Worm (Caenorhabditis elegans): Measurements from ENCODE around the gene rpl-36.

The rpl-36 gene

DNA sequence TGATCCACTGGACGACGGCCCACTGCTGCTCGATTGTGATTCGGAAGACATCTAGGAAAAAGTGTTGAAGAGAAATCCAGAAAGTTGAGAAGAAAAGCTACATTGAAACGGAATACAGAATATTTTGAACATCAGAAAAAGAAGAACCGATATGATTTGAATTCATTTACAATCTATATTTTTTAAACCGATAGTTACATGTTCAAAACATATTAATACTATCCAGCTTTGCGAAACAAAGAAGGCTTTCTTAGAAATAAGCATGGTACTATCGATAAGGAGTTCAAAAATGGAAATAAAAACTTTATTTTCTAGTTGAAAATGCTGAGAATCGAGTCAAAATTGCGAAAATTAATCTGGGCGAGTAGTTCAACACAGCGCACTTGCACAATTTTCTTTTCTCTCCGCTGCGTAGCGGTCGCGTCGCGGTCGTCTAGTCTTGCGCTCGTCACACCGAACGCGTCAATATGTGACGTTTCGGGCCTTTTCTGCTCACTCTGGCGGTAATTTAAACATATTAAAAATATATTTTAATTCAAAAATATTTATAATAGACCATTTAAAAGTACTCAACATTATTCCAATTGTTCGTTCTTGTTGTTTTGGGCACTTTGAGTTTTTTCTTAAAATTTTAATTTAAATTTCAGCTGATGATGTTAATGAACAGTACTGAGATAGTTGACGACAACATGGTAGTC lies 17.8 kb upstream of the rpl-36 start, which contains the start of the genes syf-2 and K04G7.1 (continued):
- TF ChIP-seq lin-39 (tag; optimal IDR thresholded peaks at IDR 0.05) (peak; percentile 3), zag-1 (tag; optimal IDR thresholded peaks at IDR 0.05) (peak; percentile 66), elt-3 (tag; optimal IDR thresholded peaks at IDR 0.05) (no peak), unc-55 (GFP tag; optimal IDR thresholded peaks at IDR 0.05) (peak; percentile 98), egl-27 (tag; optimal IDR thresholded peaks at IDR 0.05) (peak; percentile 92), nhr-21 (tag; optimal IDR thresholded peaks at IDR 0.05) (peak; percentile 86), nhr-10 (tag; optimal IDR thresholded peaks at IDR 0.05) (no peak), alr-1 (tag; optimal IDR thresholded peaks at IDR 0.05) (no peak), nhr-12 (tag; optimal IDR thresholded peaks at IDR 0.05) (no peak), mab-5 (tag; optimal IDR thresholded peaks at IDR 0.05) (peak; percentile 79), mdl-1 (tag; optimal IDR thresholded peaks at IDR 0.05) (peak in 1 of 2 experiments; percentile 67), ceh-82 (tag; optimal IDR thresholded peaks at IDR 0.05) (no peak), nhr-129 (tag; optimal IDR thresholded peaks at IDR 0.05) (peak; percentile 82), aly-2 (tag; optimal IDR thresholded peaks at IDR 0.05) (no peak), fos-1 (tag; optimal IDR thresholded peaks at IDR 0.05) (peak; percentile 82), unc-62 (GFP tag; optimal IDR thresholded peaks at IDR 0.05) (no peak), nhr-237 (tag; optimal IDR thresholded peaks at IDR 0.05) (no peak), unc-39 (tag; optimal IDR thresholded peaks at IDR 0.05) (no peak), skn-1 (tag; optimal IDR thresholded peaks at IDR 0.05) (peak; percentile 19), nhr-11 (tag; optimal IDR thresholded peaks at IDR 0.05) (no peak), ztf-11 (tag; optimal IDR thresholded peaks at IDR 0.05) (no peak), crh-2 (tag; optimal IDR thresholded peaks at IDR 0.05) (peak; percentile 94), lin-11 (tag; optimal IDR thresholded peaks at IDR 0.05) (peak; percentile 87), nhr-25 (tag; optimal IDR thresholded peaks at IDR 0.05) (peak; percentile 89), nhr-23 (tag; optimal IDR thresholded peaks at IDR 0.05) (no peak), ama-1 (optimal IDR thresholded peaks at IDR 0.05) (no peak)

- TF ChIP-seq egl-27 (tag; optimal IDR thresholded peaks at IDR 0.05), result no peak
Measured at ce11 chrIII:7165276-7165675, 14.8 kb upstream of the rpl-36 start.

DNA sequence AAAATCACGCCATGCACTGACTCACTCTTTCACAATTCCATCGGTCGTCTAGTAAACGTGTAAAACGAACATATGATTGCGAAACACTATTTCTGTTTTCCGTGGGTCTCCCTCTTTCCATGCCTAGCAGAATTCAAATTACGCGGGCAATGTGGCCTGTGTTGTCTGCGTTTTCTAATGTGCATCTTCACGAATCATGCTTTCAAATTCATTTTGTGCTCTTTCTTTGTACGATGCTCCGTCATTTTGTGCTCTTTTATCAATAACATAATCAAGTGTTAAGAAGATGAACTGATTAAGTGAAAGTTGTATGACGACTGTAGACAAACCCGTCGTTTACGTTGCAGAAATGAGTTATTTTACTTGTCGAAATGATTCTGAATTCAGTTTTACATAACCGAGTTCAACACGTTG lies 14.2 kb upstream of the rpl-36 start:
- TF ChIP-seq lsy-2 (tag; optimal IDR thresholded peaks at IDR 0.05) (peak in 1 of 2 experiments; percentile 50), lin-39 (tag; optimal IDR thresholded peaks at IDR 0.05) (no peak), nhr-6 (tag; optimal IDR thresholded peaks at IDR 0.05) (no peak), zag-1 (tag; optimal IDR thresholded peaks at IDR 0.05) (no peak), egl-27 (tag; optimal IDR thresholded peaks at IDR 0.05) (peak; percentile 43), nhr-11 (tag; optimal IDR thresholded peaks at IDR 0.05) (no peak), sma-9 (GFP tag; optimal IDR thresholded peaks at IDR 0.05) (peak; percentile 73), sma-9 (tag; optimal IDR thresholded peaks at IDR 0.05) (no peak), C34F6.9 (tag; optimal IDR thresholded peaks at IDR 0.05) (peak; percentile 80), F13H6.1 (tag; optimal IDR thresholded peaks at IDR 0.05) (peak; percentile 51), peb-1 (tag; optimal IDR thresholded peaks at IDR 0.05) (no peak), dmd-4 (tag; optimal IDR thresholded peaks at IDR 0.05) (no peak), sma-3 (GFP tag; optimal IDR thresholded peaks at IDR 0.05) (no peak), nhr-21 (tag; optimal IDR thresholded peaks at IDR 0.05) (no peak), ceh-16 (tag; optimal IDR thresholded peaks at IDR 0.05) (no peak), fos-1 (tag; optimal IDR thresholded peaks at IDR 0.05) (peak; percentile 95), unc-55 (GFP tag; optimal IDR thresholded peaks at IDR 0.05) (peak; percentile 57), blmp-1 (tag; optimal IDR thresholded peaks at IDR 0.05; ENCODE audit: insufficient read depth) (peak; percentile 71), lin-13 (GFP tag; optimal IDR thresholded peaks at IDR 0.05) (no peak), mdl-1 (tag; optimal IDR thresholded peaks at IDR 0.05) (peak in 1 of 2 experiments; percentile 21), alr-1 (tag; optimal IDR thresholded peaks at IDR 0.05) (no peak), nhr-77 (tag; optimal IDR thresholded peaks at IDR 0.05) (no peak), ZK546.5 (tag; optimal IDR thresholded peaks at IDR 0.05) (no peak), Y55F3AM.14 (GFP tag; optimal IDR thresholded peaks at IDR 0.05) (no peak), ama-1 (optimal IDR thresholded peaks at IDR 0.05) (no peak), nhr-25 (tag; optimal IDR thresholded peaks at IDR 0.05) (no peak), gmeb-1 (tag; optimal IDR thresholded peaks at IDR 0.05) (peak; percentile 52), aly-2 (tag; optimal IDR thresholded peaks at IDR 0.05) (no peak), nhr-129 (tag; optimal IDR thresholded peaks at IDR 0.05) (peak; percentile 76), crh-2 (tag; optimal IDR thresholded peaks at IDR 0.05) (peak; percentile 87), ztf-11 (tag; optimal IDR thresholded peaks at IDR 0.05) (no peak), nhr-12 (tag; optimal IDR thresholded peaks at IDR 0.05) (no peak), elt-1 (tag; optimal IDR thresholded peaks at IDR 0.05) (no peak), mab-5 (tag; optimal IDR thresholded peaks at IDR 0.05) (no peak)
